Worm (Caenorhabditis elegans): ENCODE data around the gene sre-50.
A peak's percentile ranks its signal among the peaks of the same experiment; 100 is the strongest.

The sre-50 gene

DNA sequence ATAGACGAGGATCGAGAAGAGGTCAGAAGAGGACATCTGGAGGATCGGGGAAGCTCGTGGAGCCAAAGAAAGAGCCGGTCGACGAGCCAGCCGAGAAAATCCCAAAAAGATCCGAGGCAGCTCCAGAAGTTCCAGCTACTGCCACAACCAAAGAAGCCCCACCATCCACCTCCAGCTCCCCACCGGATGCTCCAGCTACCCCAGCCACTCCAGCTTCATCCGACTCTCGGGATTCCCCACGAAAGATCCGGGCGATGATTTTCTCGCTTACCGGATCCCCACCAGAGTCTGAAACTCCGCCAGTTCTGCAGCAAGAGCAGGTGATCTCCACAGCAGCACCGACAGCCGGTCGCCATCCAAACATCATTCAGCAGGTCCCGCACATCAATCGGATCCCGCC is 39.6 kb downstream of the sre-50 start:
- TF ChIP-seq elt-1 (tag; optimal IDR thresholded peaks at IDR 0.05; ENCODE audit: borderline replicate concordance, insufficient read depth) (no peak), ces-1 (GFP tag; optimal IDR thresholded peaks at IDR 0.05) (no peak), nhr-76 (tag; optimal IDR thresholded peaks at IDR 0.05) (no peak), tbx-8 (GFP tag; optimal IDR thresholded peaks at IDR 0.05) (no peak), hlh-1 (tag; optimal IDR thresholded peaks at IDR 0.05) (no peak)

DNA sequence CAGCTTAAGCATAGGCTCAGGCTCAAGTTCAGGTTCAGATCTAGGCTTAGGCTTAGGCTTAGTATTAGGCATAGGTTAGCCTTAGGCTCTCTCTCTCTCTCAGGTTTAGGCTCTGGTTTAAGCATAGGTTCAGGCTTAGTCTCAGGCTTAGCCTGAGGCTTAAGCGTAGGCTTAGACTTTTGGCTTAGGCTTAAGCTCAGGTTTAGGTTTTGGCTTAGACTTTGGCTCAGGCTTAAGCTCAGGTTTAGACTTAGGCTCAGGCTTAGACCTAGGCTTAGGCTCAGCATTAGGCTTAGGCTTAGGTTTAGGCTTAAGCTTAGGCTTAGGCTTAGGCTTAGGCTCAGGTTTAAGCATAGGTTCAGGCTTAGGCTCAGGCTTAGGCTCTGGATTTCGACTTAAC is 40.4 kb downstream of the sre-50 start:
- no peak for TF ChIP-seq nhr-12 (tag; optimal IDR thresholded peaks at IDR 0.05)
- peak; percentile 30 for TF ChIP-seq ham-2 (GFP tag; optimal IDR thresholded peaks at IDR 0.05)

DNA sequence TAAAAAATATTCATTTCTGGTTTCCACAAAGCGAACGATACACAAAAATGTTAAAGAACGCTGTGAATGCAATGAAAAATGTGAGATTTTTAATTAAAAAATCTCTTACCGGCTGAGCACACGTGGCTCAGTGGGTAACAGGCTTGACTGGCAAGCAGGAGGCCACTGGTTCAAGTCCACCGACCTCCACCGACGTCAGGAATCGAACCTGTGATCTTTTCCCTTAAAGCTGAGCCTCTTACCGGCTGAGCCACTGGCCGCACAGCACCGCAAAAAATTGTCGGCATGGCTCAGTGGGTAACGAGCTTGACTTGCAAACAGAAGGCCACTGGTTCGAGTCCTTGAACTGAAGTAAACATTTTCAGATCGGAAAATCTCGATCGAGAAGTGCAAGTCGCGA is 41.5 kb downstream of the sre-50 start, which contains the start of gene C44C11.6:
Gene C44C11.6, plus strand, starts transcription at position 23 of the 400 bp plus-strand sequence.
- no peak for TF ChIP-seq bed-3 (GFP tag; optimal IDR thresholded peaks at IDR 0.05)
- no peak for TF ChIP-seq M03D4.4 (tag; optimal IDR thresholded peaks at IDR 0.05)
- TF ChIP-seq hlh-1 (tag; optimal IDR thresholded peaks at IDR 0.05), result no peak
- TF ChIP-seq nhr-237 (tag; optimal IDR thresholded peaks at IDR 0.05), result no peak
- TF ChIP-seq tbx-8 (GFP tag; optimal IDR thresholded peaks at IDR 0.05), result no peak
- no peak for TF ChIP-seq mep-1 (tag; optimal IDR thresholded peaks at IDR 0.05)
- TF ChIP-seq ceh-83 (GFP tag; optimal IDR thresholded peaks at IDR 0.05), result no peak
- no peak for TF ChIP-seq mls-2 (tag; optimal IDR thresholded peaks at IDR 0.05)
- TF ChIP-seq ceh-43 (GFP tag; optimal IDR thresholded peaks at IDR 0.05), result no peak
- TF ChIP-seq ces-1 (GFP tag; optimal IDR thresholded peaks at IDR 0.05), result no peak
- TF ChIP-seq unc-39 (tag; optimal IDR thresholded peaks at IDR 0.05), result no peak
- no peak for TF ChIP-seq nhr-28 (tag; optimal IDR thresholded peaks at IDR 0.05)
- no peak for TF ChIP-seq sem-2 (GFP tag; optimal IDR thresholded peaks at IDR 0.05)
- TF ChIP-seq zip-8 (tag; optimal IDR thresholded peaks at IDR 0.05), result no peak

DNA sequence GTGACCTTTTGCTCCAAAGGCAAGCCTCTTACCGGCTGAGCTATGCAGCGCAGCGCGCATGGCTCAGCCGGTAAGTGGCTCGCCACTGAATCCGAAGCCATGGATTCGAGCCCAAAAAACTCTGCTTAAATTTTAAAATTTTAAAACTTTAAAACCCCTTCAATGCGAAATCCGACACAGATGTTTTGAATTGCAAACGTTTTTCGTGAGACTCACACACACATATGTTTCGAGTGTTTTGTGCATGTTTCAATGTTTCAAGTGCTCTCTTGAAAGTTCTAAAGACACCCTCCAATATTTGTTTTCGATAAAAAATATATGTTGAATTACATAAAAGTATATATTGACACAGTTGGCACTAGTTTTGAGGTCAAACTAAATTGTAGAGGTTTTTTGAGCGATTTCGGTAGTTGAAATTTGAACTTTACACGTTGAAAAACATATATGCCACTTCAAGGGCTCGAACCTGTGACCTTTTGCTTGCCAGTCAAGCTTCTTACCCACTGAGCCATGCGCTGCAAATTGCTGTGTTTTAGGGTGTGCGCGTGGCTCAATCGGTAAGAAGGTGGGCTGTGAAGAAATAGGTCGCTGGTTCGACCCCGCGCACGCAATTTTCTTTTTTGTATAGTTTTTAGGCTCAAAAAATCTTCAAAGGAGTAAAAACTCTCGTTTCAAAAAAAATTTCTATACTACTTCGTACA is 43.1 kb downstream of the sre-50 start:
- TF ChIP-seq nhr-237 (tag; optimal IDR thresholded peaks at IDR 0.05), result no peak
- TF ChIP-seq mls-2 (tag; optimal IDR thresholded peaks at IDR 0.05), result no peak
- no peak for TF ChIP-seq lin-13 (tag; optimal IDR thresholded peaks at IDR 0.05)
- no peak for TF ChIP-seq unc-39 (tag; optimal IDR thresholded peaks at IDR 0.05)
- no peak for TF ChIP-seq elt-3 (tag; optimal IDR thresholded peaks at IDR 0.05)
- TF ChIP-seq hlh-1 (tag; optimal IDR thresholded peaks at IDR 0.05), result no peak
- TF ChIP-seq lin-32 (GFP tag; optimal IDR thresholded peaks at IDR 0.05), result no peak
- no peak for TF ChIP-seq tbx-8 (GFP tag; optimal IDR thresholded peaks at IDR 0.05)
- no peak for TF ChIP-seq pha-4 (tag; optimal IDR thresholded peaks at IDR 0.05)
- TF ChIP-seq unc-62 (GFP tag; optimal IDR thresholded peaks at IDR 0.05), result no peak
- no peak for TF ChIP-seq nhr-28 (tag; optimal IDR thresholded peaks at IDR 0.05)

DNA sequence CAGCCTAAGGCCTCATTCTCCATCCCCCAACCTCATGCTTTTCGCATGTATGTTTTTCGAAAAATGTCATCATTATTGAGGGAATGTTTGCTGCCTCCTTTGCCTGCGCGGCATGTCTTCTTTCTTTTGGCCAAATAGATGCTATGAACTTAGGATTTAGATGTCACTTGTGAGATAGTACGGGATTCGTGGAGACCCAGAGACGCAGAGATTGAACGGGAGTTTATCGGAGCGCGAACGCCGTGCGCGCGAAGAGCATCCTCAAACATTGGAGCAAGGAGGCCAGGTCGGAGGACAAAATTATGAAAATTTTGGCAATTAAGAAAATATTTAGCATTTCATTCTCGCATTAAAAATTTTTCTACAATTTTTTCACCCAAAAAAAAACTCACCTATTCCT is 45.6 kb downstream of the sre-50 start:
- peak; percentile 29 for TF ChIP-seq pha-4 (tag; optimal IDR thresholded peaks at IDR 0.05)
- peak; percentile 18 for TF ChIP-seq unc-120 (tag; optimal IDR thresholded peaks at IDR 0.05; ENCODE audit: poor library complexity, severe bottlenecking)
- no peak for TF ChIP-seq flh-1 (GFP tag; optimal IDR thresholded peaks at IDR 0.05)

DNA sequence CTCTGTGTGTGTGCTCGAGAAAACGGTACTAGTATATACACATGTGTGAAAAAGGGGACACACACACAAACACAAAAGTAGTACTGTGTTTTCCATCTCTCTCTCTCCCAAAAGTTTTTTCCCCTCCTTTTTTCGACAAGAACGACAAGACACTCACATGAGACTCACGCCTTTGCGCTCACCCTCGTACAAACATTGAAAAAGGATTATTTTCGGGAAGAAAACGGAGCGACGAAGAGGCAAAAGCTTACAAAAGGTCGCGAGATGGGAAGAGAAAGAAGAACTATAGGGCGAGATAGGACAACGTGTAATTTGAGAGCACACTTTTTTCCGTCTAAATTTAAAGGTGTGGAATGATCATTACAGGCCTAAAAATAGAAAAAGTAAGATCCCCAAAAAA is 46.5 kb downstream of the sre-50 start:
- TF ChIP-seq ceh-39 (tag; optimal IDR thresholded peaks at IDR 0.05) (no peak), unc-39 (tag; optimal IDR thresholded peaks at IDR 0.05) (no peak), elt-3 (tag; optimal IDR thresholded peaks at IDR 0.05) (no peak), ztf-11 (tag; optimal IDR thresholded peaks at IDR 0.05) (no peak), zip-8 (tag; optimal IDR thresholded peaks at IDR 0.05) (no peak), cnd-1 (tag; optimal IDR thresholded peaks at IDR 0.05) (no peak), sem-2 (GFP tag; optimal IDR thresholded peaks at IDR 0.05) (no peak), ces-1 (GFP tag; optimal IDR thresholded peaks at IDR 0.05) (no peak), hlh-1 (tag; optimal IDR thresholded peaks at IDR 0.05) (no peak), nhr-2 (tag; optimal IDR thresholded peaks at IDR 0.05) (no peak), pha-4 (tag; optimal IDR thresholded peaks at IDR 0.05) (no peak), nhr-237 (tag; optimal IDR thresholded peaks at IDR 0.05) (no peak), mab-5 (tag; optimal IDR thresholded peaks at IDR 0.05) (no peak), ceh-83 (GFP tag; optimal IDR thresholded peaks at IDR 0.05) (no peak), ceh-43 (GFP tag; optimal IDR thresholded peaks at IDR 0.05) (no peak), blmp-1 (tag; optimal IDR thresholded peaks at IDR 0.05) (no peak), bed-3 (GFP tag; optimal IDR thresholded peaks at IDR 0.05) (no peak), drap-1 (GFP tag; optimal IDR thresholded peaks at IDR 0.05) (no peak)
